Fruit fly (Drosophila melanogaster) whole organism, embryonic: ENCODE results near the gene CG15027.

Experiments
- ATbp ChIP-seq: fragments of 200-800 bp; sonication (Bioruptor generic); optimal IDR thresholded peaks from 2 replicates; lab custom pipeline; 2017; ENCODE audit warnings: missing biosample characterization, mild to moderate bottlenecking, missing genetic modification characterization, missing genetic modification reagents
- Bdp1 ChIP-seq: fragments of 200-800 bp; sonication (Bioruptor generic); optimal IDR thresholded peaks from 3 replicates; lab custom pipeline; 2016; ENCODE audit warnings: missing biosample characterization, missing genetic modification characterization
- CG11695 ChIP-seq: fragments of 200-800 bp; sonication (Bioruptor generic); IDR thresholded peaks from 3 replicates; pipeline ENCODE4 v1.3.6; 2022; ENCODE audit warnings: missing biosample characterization, missing genetic modification characterization
- CG12071 ChIP-seq: fragments of 200-800 bp; sonication (Bioruptor generic); optimal IDR thresholded peaks from 3 replicates; lab custom pipeline; 2018; ENCODE audit warnings: missing biosample characterization, mild to moderate bottlenecking, missing genetic modification characterization
- CG12769 ChIP-seq: fragments of 200-800 bp; sonication (Bioruptor generic); optimal IDR thresholded peaks from 2 replicates; lab custom pipeline; 2019; ENCODE audit warnings: missing biosample characterization, mild to moderate bottlenecking, missing genetic modification characterization, moderate library complexity
- CG13894 ChIP-seq: fragments of 200-800 bp; sonication (Bioruptor generic); optimal IDR thresholded peaks from 3 replicates; lab custom pipeline; 2018; ENCODE audit warnings: missing biosample characterization, mild to moderate bottlenecking, missing genetic modification characterization, moderate library complexity
- CG14965 ChIP-seq: fragments of 200-800 bp; sonication (Bioruptor generic); optimal IDR thresholded peaks from 2 replicates; lab custom pipeline; 2016; ENCODE audit warnings: missing biosample characterization, missing genetic modification characterization, borderline replicate concordance
- CG17385 ChIP-seq: fragments of 200-800 bp; sonication (Bioruptor generic); optimal IDR thresholded peaks from 3 replicates; lab custom pipeline; 2018; ENCODE audit warnings: missing biosample characterization, mild to moderate bottlenecking, missing genetic modification characterization
- CG17912 ChIP-seq: fragments of 200-800 bp; sonication (Bioruptor generic); optimal IDR thresholded peaks from 2 replicates; lab custom pipeline; 2018; ENCODE audit warnings: missing biosample characterization, mild to moderate bottlenecking, missing genetic modification characterization
- CG2202 ChIP-seq: fragments of 200-800 bp; sonication (Bioruptor generic); optimal IDR thresholded peaks from 2 replicates; lab custom pipeline; 2018; ENCODE audit warnings: missing biosample characterization, mild to moderate bottlenecking, missing genetic modification characterization
- CG3065 ChIP-seq: fragments of 200-800 bp; sonication (Bioruptor generic); optimal IDR thresholded peaks from 2 replicates; lab custom pipeline; 2016; ENCODE audit warnings: missing biosample characterization, missing genetic modification characterization
- CG34224 ChIP-seq: fragments of 200-800 bp; sonication (Bioruptor generic); IDR thresholded peaks from 3 replicates; pipeline ENCODE4 v1.3.6; 2022; ENCODE audit warnings: missing biosample characterization, missing genetic modification characterization; ENCODE audit not compliant: partially characterized antibody
- CG4282 ChIP-seq: fragments of 200-800 bp; sonication (Bioruptor generic); optimal IDR thresholded peaks from 2 replicates; lab custom pipeline; 2016; ENCODE audit warnings: missing biosample characterization, missing genetic modification characterization
- CG6683 ChIP-seq: fragments of 200-800 bp; sonication (Bioruptor generic); optimal IDR thresholded peaks from 2 replicates; lab custom pipeline; 2017; ENCODE audit warnings: missing biosample characterization, mild to moderate bottlenecking, missing genetic modification characterization, missing genetic modification reagents
- CG6765 ChIP-seq: fragments of 200-800 bp; sonication (Bioruptor generic); optimal IDR thresholded peaks from 3 replicates; lab custom pipeline; 2017; ENCODE audit warnings: missing biosample characterization, mild to moderate bottlenecking, missing genetic modification characterization
- CG8388 ChIP-seq: fragments of 200-800 bp; sonication (Bioruptor generic); optimal IDR thresholded peaks from 2 replicates; lab custom pipeline; 2019; ENCODE audit warnings: missing biosample characterization, mild to moderate bottlenecking, missing genetic modification characterization, moderate library complexity
- CG8924 ChIP-seq: fragments of 200-800 bp; optimal IDR thresholded peaks from 3 replicates; lab custom pipeline; 2019; ENCODE audit warnings: missing biosample characterization, mild to moderate bottlenecking, missing genetic modification characterization, moderate library complexity
- CG9727 ChIP-seq: fragments of 200-800 bp; sonication (Bioruptor generic); optimal IDR thresholded peaks from 3 replicates; lab custom pipeline; 2017; ENCODE audit warnings: missing biosample characterization, mild to moderate bottlenecking, missing genetic modification characterization
- CoRest ChIP-seq: fragments of 200-800 bp; sonication (Bioruptor generic); optimal IDR thresholded peaks from 3 replicates; lab custom pipeline; 2018; ENCODE audit warnings: missing biosample characterization, mild to moderate bottlenecking, missing genetic modification characterization, moderate library complexity
- Doc3 ChIP-seq: fragments of 200-800 bp; sonication (Bioruptor generic); IDR thresholded peaks from 3 replicates; pipeline ENCODE4 v1.3.6; 2022; ENCODE audit warnings: missing biosample characterization, missing genetic modification characterization; ENCODE audit not compliant: partially characterized antibody
- ERR ChIP-seq: fragments of 200-800 bp; sonication (Bioruptor generic); optimal IDR thresholded peaks from 2 replicates; lab custom pipeline; 2016; ENCODE audit warnings: missing biosample characterization, missing genetic modification characterization
- Fer1 ChIP-seq: fragments of 200-800 bp; sonication (Bioruptor generic); optimal IDR thresholded peaks from 2 replicates; lab custom pipeline; 2017; ENCODE audit warnings: missing biosample characterization, mild to moderate bottlenecking, missing genetic modification characterization
- GATAe ChIP-seq: fragments of 200-800 bp; sonication (Bioruptor generic); conservative IDR thresholded peaks from 2 replicates; pipeline ENCODE4 v1.3.6; 2022; ENCODE audit warnings: missing biosample characterization, missing genetic modification characterization
- HLH54F ChIP-seq: fragments of 200-800 bp; sonication (Bioruptor generic); optimal IDR thresholded peaks from 3 replicates; lab custom pipeline; 2016; ENCODE audit warnings: missing biosample characterization, missing genetic modification characterization
- NFAT ChIP-seq: fragments of 200-800 bp; sonication (Bioruptor generic); IDR thresholded peaks from 2 replicates; pipeline ENCODE4 v1.3.6; 2022; ENCODE audit warnings: missing biosample characterization, missing genetic modification characterization
- NfI ChIP-seq: fragments of 200-800 bp; sonication (Bioruptor generic); optimal IDR thresholded peaks from 3 replicates; lab custom pipeline; 2018; ENCODE audit warnings: missing biosample characterization, mild to moderate bottlenecking, missing genetic modification characterization, moderate library complexity
- Scr ChIP-seq: fragments of 200-800 bp; sonication (Bioruptor generic); IDR thresholded peaks from 2 replicates; pipeline ENCODE4 v1.3.6; 2022; ENCODE audit warnings: missing biosample characterization, missing genetic modification characterization; ENCODE audit not compliant: partially characterized antibody
- Sox102F ChIP-seq: fragments of 200-800 bp; sonication (Bioruptor generic); optimal IDR thresholded peaks from 2 replicates; lab custom pipeline; 2018; ENCODE audit warnings: missing biosample characterization, mild to moderate bottlenecking, missing genetic modification characterization, moderate library complexity
- Usf ChIP-seq: fragments of 200-800 bp; sonication (Bioruptor generic); optimal IDR thresholded peaks from 2 replicates; lab custom pipeline; 2017; ENCODE audit warnings: missing genotype, missing biosample characterization, missing genetic modification characterization
- ara ChIP-seq: fragments of 200-800 bp; sonication (Bioruptor generic); IDR thresholded peaks from 2 replicates; pipeline ENCODE4 v1.3.6; 2022; ENCODE audit warnings: missing biosample characterization, missing genetic modification characterization
- ase ChIP-seq: fragments of 200-800 bp; sonication (Bioruptor generic); IDR thresholded peaks from 3 replicates; pipeline ENCODE4 v1.3.6; 2022; ENCODE audit warnings: missing biosample characterization, missing genetic modification characterization
- az2 ChIP-seq: fragments of 200-800 bp; sonication (Bioruptor generic); optimal IDR thresholded peaks from 3 replicates; lab custom pipeline; 2016; ENCODE audit warnings: missing biosample characterization, missing genetic modification characterization
- chinmo ChIP-seq: fragments of 200-800 bp; sonication (Bioruptor generic); IDR thresholded peaks from 4 replicates; pipeline ENCODE4 v1.3.6; 2022; ENCODE audit warnings: missing biosample characterization, missing genetic modification characterization; ENCODE audit not compliant: partially characterized antibody
- corto ChIP-seq: fragments of 200-800 bp; sonication (Bioruptor generic); optimal IDR thresholded peaks from 2 replicates; lab custom pipeline; 2016; ENCODE audit warnings: missing biosample characterization, mild to moderate bottlenecking, missing genetic modification characterization, moderate library complexity
- dpn ChIP-seq, 2 experiments: fragments of 200-800 bp; sonication (Bioruptor generic); optimal IDR thresholded peaks; 3 replicates each; lab custom pipeline; 2016; ENCODE audit warnings: missing biosample characterization in 2 of 2, missing genetic modification characterization in 2 of 2
- h ChIP-seq: fragments of >200 bp; optimal IDR thresholded peaks from 2 replicates; lab custom pipeline; 2017
- hb ChIP-seq: fragments of 200-800 bp; sonication (Bioruptor generic); IDR thresholded peaks from 3 replicates; pipeline ENCODE4 v1.3.6; 2022; ENCODE audit warnings: missing biosample characterization, missing genetic modification characterization; ENCODE audit not compliant: partially characterized antibody
- ind ChIP-seq: fragments of 200-800 bp; sonication (Bioruptor generic); optimal IDR thresholded peaks from 3 replicates; lab custom pipeline; 2016; ENCODE audit warnings: missing biosample characterization, missing genetic modification characterization
- jigr1 ChIP-seq: fragments of 200-800 bp; sonication (Bioruptor generic); IDR thresholded peaks from 3 replicates; pipeline ENCODE4 v1.3.6; 2022; ENCODE audit warnings: missing biosample characterization, missing genetic modification characterization
- kni ChIP-seq: fragments of 200-800 bp; sonication (Bioruptor generic); optimal IDR thresholded peaks from 3 replicates; lab custom pipeline; 2017; ENCODE audit warnings: mild to moderate bottlenecking, missing biosample characterization, missing genetic modification reagents, missing genetic modification characterization
- lbe ChIP-seq: fragments of 200-800 bp; sonication (Bioruptor generic); optimal IDR thresholded peaks from 2 replicates; lab custom pipeline; 2016; ENCODE audit warnings: missing biosample characterization, mild to moderate bottlenecking, missing genetic modification characterization
- lilli ChIP-seq: fragments of 200-800 bp; sonication (Bioruptor generic); optimal IDR thresholded peaks from 3 replicates; lab custom pipeline; 2016; ENCODE audit warnings: missing biosample characterization, missing genetic modification characterization
- lmd ChIP-seq: fragments of 200-800 bp; sonication (Bioruptor generic); IDR thresholded peaks from 2 replicates; pipeline ENCODE4 v1.3.6; 2022; ENCODE audit warnings: missing biosample characterization, missing genetic modification characterization
- otp ChIP-seq: fragments of 200-800 bp; sonication (Bioruptor generic); IDR thresholded peaks from 3 replicates; pipeline ENCODE4, ENCODE4 v1.3.6; 2022; ENCODE audit warnings: missing biosample characterization, missing genetic modification characterization
- pros ChIP-seq: fragments of 200-800 bp; sonication (Bioruptor generic); optimal IDR thresholded peaks from 3 replicates; lab custom pipeline; 2019; ENCODE audit warnings: missing biosample characterization, mild to moderate bottlenecking, missing genetic modification characterization, moderate library complexity
- pzg ChIP-seq: fragments of 200-800 bp; sonication (Bioruptor generic); optimal IDR thresholded peaks from 3 replicates; lab custom pipeline; 2018; ENCODE audit warnings: missing biosample characterization, mild to moderate bottlenecking, missing genetic modification characterization, moderate library complexity
- unpg ChIP-seq: fragments of 200-800 bp; sonication (Bioruptor generic); optimal IDR thresholded peaks from 3 replicates; lab custom pipeline; 2018; ENCODE audit warnings: missing biosample characterization, mild to moderate bottlenecking, missing genetic modification characterization, moderate library complexity
- wor ChIP-seq: fragments of 200-800 bp; sonication (Bioruptor generic); IDR thresholded peaks from 2 replicates; pipeline ENCODE4 v1.3.6; 2022; ENCODE audit warnings: missing biosample characterization, missing genetic modification characterization

The CG15027 gene

dm6 chrX:15074646-15075351 is 10.8 kb downstream of the CG15027 start (continued):
- peak; percentile 97 for TF ChIP-seq NFAT
- TF ChIP-seq hb (GFP tag; lab: Robert Waterston, UW): no peak
- TF ChIP-seq ara (GFP tag; lab: Robert Waterston, UW): peak; percentile 68
- TF ChIP-seq corto (GFP tag; lab: Kevin White, UChicago): no peak
- TF ChIP-seq CG8388 (GFP tag; lab: Kevin White, UChicago): peak; percentile 78
- peak; percentile 67 for TF ChIP-seq Usf (GFP tag; lab: Kevin White, UChicago)
- TF ChIP-seq ERR (GFP tag; lab: Kevin White, UChicago): peak; percentile 90
- TF ChIP-seq NfI (GFP tag; lab: Kevin White, UChicago): peak; percentile 89
- peak; percentile 28 for TF ChIP-seq pzg (GFP tag; lab: Kevin White, UChicago)
- TF ChIP-seq Doc3 (GFP tag; lab: Robert Waterston, UW): no peak
- TF ChIP-seq CG17385 (GFP tag; lab: Kevin White, UChicago): peak; percentile 79
- peak; percentile 87 for TF ChIP-seq CG9727 (GFP tag; lab: Kevin White, UChicago)
- peak; percentile 89 for TF ChIP-seq CG8924 (tag; lab: Kevin White, UChicago)
- peak; percentile 83 for TF ChIP-seq CG6683
- peak; percentile 86 for TF ChIP-seq unpg (GFP tag; lab: Kevin White, UChicago)
- peak; percentile 91 for TF ChIP-seq ind (GFP tag; lab: Kevin White, UChicago)
- TF ChIP-seq lilli (GFP tag; lab: Kevin White, UChicago): peak; percentile 97
- peak; percentile 84 for TF ChIP-seq ATbp (GFP tag; lab: Kevin White, UChicago)
- peak; percentile 70 for TF ChIP-seq CG12071 (GFP tag; lab: Kevin White, UChicago)
- TF ChIP-seq Bdp1: peak; percentile 77
- TF ChIP-seq jigr1 (GFP tag; lab: Robert Waterston, UW): peak; percentile 71; the same call in 2 of the 3 replicates
- TF ChIP-seq GATAe (GFP tag; lab: Robert Waterston, UW): peak; percentile 47; the same call in 1 of the 2 replicates
- peak; percentile 57 for TF ChIP-seq CG14965 (GFP tag; lab: Kevin White, UChicago)
- TF ChIP-seq lmd (GFP tag; lab: Robert Waterston, UW): peak; percentile 91
- peak; percentile 64 for TF ChIP-seq CG2202 (tag; lab: Kevin White, UChicago)
- TF ChIP-seq kni (GFP tag; lab: Kevin White, UChicago): peak; percentile 55
- TF ChIP-seq h (lab: Kevin White, UChicago): no peak
- peak; percentile 86 for TF ChIP-seq CoRest (tag; lab: Kevin White, UChicago)
- TF ChIP-seq CG13894 (tag; lab: Kevin White, UChicago): peak; percentile 79
- peak; percentile 83 for TF ChIP-seq CG11695 (GFP tag; lab: Robert Waterston, UW)
- TF ChIP-seq CG34224 (GFP tag; lab: Robert Waterston, UW): no peak
- no peak for TF ChIP-seq Scr
- peak; percentile 73; the same call in 2 of the 4 replicates for TF ChIP-seq chinmo (GFP tag; lab: Robert Waterston, UW)
- TF ChIP-seq HLH54F (GFP tag; lab: Kevin White, UChicago): peak; percentile 92
- peak; percentile 94 for TF ChIP-seq Fer1 (GFP tag; lab: Kevin White, UChicago)
- peak; percentile 66 for TF ChIP-seq wor (GFP tag; lab: Robert Waterston, UW)
- peak; percentile 78 for TF ChIP-seq CG6765 (GFP tag; lab: Kevin White, UChicago)
- peak; percentile 23 for TF ChIP-seq pros (GFP tag; lab: Kevin White, UChicago)
- peak; percentile 91 for TF ChIP-seq az2 (GFP tag; lab: Kevin White, UChicago)
- TF ChIP-seq CG4282: peak; percentile 86
- peak; percentile 93 to 94 for TF ChIP-seq dpn (GFP tag; optimal IDR thresholded peaks at IDR 0.05; lab: Kevin White, UChicago)
- TF ChIP-seq CG17912 (GFP tag; lab: Kevin White, UChicago): peak; percentile 55
- TF ChIP-seq CG12769: peak; percentile 92
- TF ChIP-seq otp (GFP tag; lab: Robert Waterston, UW): peak; percentile 84
- peak; percentile 73 for TF ChIP-seq CG3065 (GFP tag; lab: Kevin White, UChicago)
- TF ChIP-seq lbe (GFP tag; lab: Kevin White, UChicago): peak; percentile 2
- peak; percentile 85 for TF ChIP-seq Sox102F
- TF ChIP-seq ase (GFP tag; lab: Robert Waterston, UW): peak; percentile 83
